Worm (Caenorhabditis elegans) whole organism, young adult: ENCODE data around the gene Y43F8C.9.

ENCODE experiments used
- B0336.3 ChIP-seq: fragments of 200-800 bp; sonication (Bioruptor generic); IDR thresholded peaks from 2 replicates; pipeline ENCODE4 v1.3.6; 2022; ENCODE audit warnings: missing genetic modification characterization, missing compliant biosample characterization
- C17E4.6 ChIP-seq: fragments of 200-800 bp; sonication (Bioruptor generic); IDR thresholded peaks from 2 replicates; pipeline ENCODE4 v1.3.6; 2022; ENCODE audit warnings: missing genetic modification reagents, missing genetic modification characterization, missing compliant biosample characterization
- D2030.7 ChIP-seq: fragments of 200-800 bp; sonication (Bioruptor generic); IDR thresholded peaks from 2 replicates; pipeline ENCODE4 v1.3.6; 2022; ENCODE audit warnings: missing genetic modification reagents, missing genetic modification characterization, missing compliant biosample characterization
- F33H1.4 ChIP-seq: fragments of 200-800 bp; sonication (Bioruptor generic); IDR thresholded peaks from 2 replicates; pipeline ENCODE4 v1.3.6; 2022; ENCODE audit warnings: missing genetic modification reagents, missing genetic modification characterization, missing compliant biosample characterization
- F39B2.1 ChIP-seq: fragments of 200-800 bp; sonication (Bioruptor generic); IDR thresholded peaks from 2 replicates; pipeline ENCODE4 v1.3.6; 2022; ENCODE audit warnings: missing genetic modification reagents, missing genetic modification characterization, missing compliant biosample characterization
- F52B5.7 ChIP-seq: sonication (generic microtip); optimal IDR thresholded peaks from 2 replicates; lab custom pipeline; 2016; ENCODE audit warnings: mild to moderate bottlenecking, missing genetic modification characterization, missing compliant biosample characterization
- F57A8.1 ChIP-seq: fragments of 200-800 bp; sonication (Bioruptor generic); optimal IDR thresholded peaks from 2 replicates; lab custom pipeline; 2018; ENCODE audit warnings: mild to moderate bottlenecking, missing genetic modification characterization, moderate library complexity, missing compliant biosample characterization
- K11D2.4 ChIP-seq: fragments of 200-800 bp; sonication (Bioruptor generic); IDR thresholded peaks from 2 replicates; pipeline ENCODE4 v1.3.6; 2022; ENCODE audit warnings: missing genetic modification reagents, missing genetic modification characterization, missing compliant biosample characterization
- T26A5.8 ChIP-seq: sonication (generic microtip); optimal IDR thresholded peaks from 2 replicates; lab custom pipeline; 2016; ENCODE audit warnings: missing genetic modification characterization, missing compliant biosample characterization
- Y79H2A.3 ChIP-seq: fragments of 200-800 bp; sonication (Bioruptor generic); conservative IDR thresholded peaks from 2 replicates; pipeline ENCODE4 v1.3.6; 2022; ENCODE audit warnings: missing genetic modification reagents, missing genetic modification characterization, missing compliant biosample characterization
- atf-7 ChIP-seq: sonication (generic microtip); optimal IDR thresholded peaks from 2 replicates; lab custom pipeline; 2017; ENCODE audit warnings: mild to moderate bottlenecking, missing genetic modification characterization, missing compliant biosample characterization
- attf-6 ChIP-seq: fragments of 200-800 bp; sonication (Bioruptor generic); IDR thresholded peaks from 2 replicates; pipeline ENCODE4 v1.3.6; 2022; ENCODE audit warnings: missing genetic modification reagents, missing genetic modification characterization, missing compliant biosample characterization
- bed-1 ChIP-seq: fragments of 200-800 bp; sonication (Bioruptor generic); IDR thresholded peaks from 2 replicates; pipeline ENCODE4 v1.3.6; 2022; ENCODE audit warnings: missing genetic modification reagents, missing genetic modification characterization, missing compliant biosample characterization
- bed-2 ChIP-seq: fragments of 200-800 bp; sonication (Bioruptor generic); IDR thresholded peaks from 2 replicates; pipeline ENCODE4 v1.3.6; 2022; ENCODE audit warnings: missing genetic modification reagents, missing genetic modification characterization, missing compliant biosample characterization
- ccch-3 ChIP-seq: fragments of 200-800 bp; sonication (Bioruptor generic); optimal IDR thresholded peaks from 2 replicates; lab custom pipeline; 2018; ENCODE audit warnings: mild to moderate bottlenecking, missing genetic modification characterization, missing compliant biosample characterization
- ceh-40 ChIP-seq: fragments of 200-800 bp; sonication (Bioruptor generic); IDR thresholded peaks from 2 replicates; pipeline ENCODE4 v1.3.6; 2022; ENCODE audit warnings: missing genetic modification characterization, missing compliant biosample characterization
- ceh-58 ChIP-seq: fragments of 200-800 bp; sonication (Bioruptor generic); IDR thresholded peaks from 2 replicates; pipeline ENCODE4 v1.3.6; 2022; ENCODE audit warnings: missing genetic modification characterization, missing compliant biosample characterization
- die-1 ChIP-seq: sonication (generic microtip); optimal IDR thresholded peaks from 2 replicates; lab custom pipeline; 2016; ENCODE audit warnings: missing genotype, mild to moderate bottlenecking, missing genetic modification characterization, missing compliant biosample characterization
- dpl-1 ChIP-seq: fragments of 150-350 bp; optimal IDR thresholded peaks from 2 replicates; lab custom pipeline; 2014; ENCODE audit warnings: missing biosample characterization, missing genetic modification reagents, missing genetic modification characterization
- efl-1 ChIP-seq: fragments of 150-350 bp; optimal IDR thresholded peaks from 2 replicates; lab custom pipeline; 2014; ENCODE audit warnings: missing biosample characterization, missing genetic modification reagents, missing genetic modification characterization
- egl-44 ChIP-seq: fragments of 200-800 bp; sonication (Bioruptor generic); IDR thresholded peaks from 2 replicates; pipeline ENCODE4 v1.3.6; 2022; ENCODE audit warnings: missing genetic modification reagents, missing genetic modification characterization, missing compliant biosample characterization
- egrh-3 ChIP-seq: fragments of 200-800 bp; sonication (Bioruptor generic); IDR thresholded peaks from 2 replicates; pipeline ENCODE4 v1.3.6; 2022; ENCODE audit warnings: missing genetic modification reagents, missing genetic modification characterization, missing compliant biosample characterization
- fkh-3 ChIP-seq: sonication (generic microtip); optimal IDR thresholded peaks from 2 replicates; lab custom pipeline; 2016; ENCODE audit warnings: mild to moderate bottlenecking, missing genetic modification characterization, missing compliant biosample characterization
- him-1 ChIP-seq: sonication (generic microtip); optimal IDR thresholded peaks from 2 replicates; lab custom pipeline; 2016; ENCODE audit warnings: missing genotype, missing genetic modification reagents, missing genetic modification characterization, missing compliant biosample characterization
- hlh-26 ChIP-seq: fragments of 200-800 bp; sonication (Bioruptor generic); conservative IDR thresholded peaks from 2 replicates; pipeline ENCODE4 v1.3.6; 2022; ENCODE audit warnings: missing genetic modification reagents, missing genetic modification characterization, missing compliant biosample characterization
- hmg-1.2 ChIP-seq: fragments of 200-800 bp; sonication (Bioruptor generic); IDR thresholded peaks from 2 replicates; pipeline ENCODE4 v1.3.6; 2022; ENCODE audit warnings: missing genetic modification reagents, missing genetic modification characterization, missing compliant biosample characterization
- lag-1 ChIP-seq: fragments of 200-800 bp; sonication (Bioruptor generic); IDR thresholded peaks from 2 replicates; pipeline ENCODE4 v1.3.6; 2022; ENCODE audit warnings: missing genetic modification reagents, missing genetic modification characterization, missing compliant biosample characterization
- let-607 ChIP-seq, 2 experiments: fragments of 200-800 bp in 1 of 2; sonication (Bioruptor generic) in 1 of 2; sonication (generic microtip) in 1 of 2; optimal IDR thresholded peaks; 2 replicates each; lab custom pipeline; 2016 to 2018; ENCODE audit warnings: mild to moderate bottlenecking in 2 of 2, missing compliant biosample characterization in 2 of 2, missing genetic modification characterization in 2 of 2, moderate library complexity in 2 of 2, missing genotype in 1 of 2
- lin-40 ChIP-seq: sonication (generic microtip); optimal IDR thresholded peaks from 2 replicates; lab custom pipeline; 2016; ENCODE audit warnings: missing genetic modification characterization, mild to moderate bottlenecking, missing compliant biosample characterization, missing genotype, missing genetic modification reagents
- lir-1 ChIP-seq: fragments of 200-800 bp; sonication (Bioruptor generic); conservative IDR thresholded peaks from 2 replicates; pipeline ENCODE4 v1.3.6; 2022; ENCODE audit warnings: missing genetic modification reagents, missing genetic modification characterization, missing compliant biosample characterization
- lsl-1 ChIP-seq: fragments of 200-800 bp; sonication (Bioruptor generic); optimal IDR thresholded peaks from 2 replicates; lab custom pipeline; 2018; ENCODE audit warnings: mild to moderate bottlenecking, missing genetic modification characterization, moderate library complexity, missing compliant biosample characterization
- madf-6 ChIP-seq: fragments of 200-800 bp; sonication (Bioruptor generic); IDR thresholded peaks from 2 replicates; pipeline ENCODE4 v1.3.6; 2022; ENCODE audit warnings: missing genetic modification reagents, missing genetic modification characterization, missing compliant biosample characterization
- mel-28 ChIP-seq: sonication (generic microtip); optimal IDR thresholded peaks from 2 replicates; lab custom pipeline; 2016; ENCODE audit warnings: borderline replicate concordance, mild to moderate bottlenecking, missing genetic modification characterization, missing compliant biosample characterization
- nfya-1 ChIP-seq: sonication (generic microtip); optimal IDR thresholded peaks from 2 replicates; lab custom pipeline; 2017; ENCODE audit warnings: antibody characterized with exemption, missing compliant biosample characterization, missing genetic modification characterization, borderline replicate concordance; ENCODE audit not compliant: insufficient read depth
- nfyb-1 ChIP-seq: fragments of 200-800 bp; sonication (Bioruptor generic); IDR thresholded peaks from 2 replicates; pipeline ENCODE4 v1.3.6; 2022; ENCODE audit warnings: missing genetic modification reagents, missing genetic modification characterization, missing compliant biosample characterization
- nhr-179 ChIP-seq: sonication (generic microtip); optimal IDR thresholded peaks from 2 replicates; lab custom pipeline; 2016; ENCODE audit warnings: mild to moderate bottlenecking, missing genetic modification characterization, missing compliant biosample characterization
- nhr-80 ChIP-seq: sonication (generic microtip); optimal IDR thresholded peaks from 2 replicates; lab custom pipeline; 2016; ENCODE audit warnings: missing genetic modification characterization, missing compliant biosample characterization
- nhr-90 ChIP-seq: sonication (generic microtip); optimal IDR thresholded peaks from 2 replicates; lab custom pipeline; 2016; ENCODE audit warnings: missing genotype, mild to moderate bottlenecking, missing genetic modification characterization, missing compliant biosample characterization
- zfh-2 ChIP-seq: fragments of 200-800 bp; sonication (Bioruptor generic); conservative IDR thresholded peaks from 2 replicates; pipeline ENCODE4 v1.3.6; 2022; ENCODE audit warnings: missing genetic modification reagents, missing genetic modification characterization, missing compliant biosample characterization
- ztf-25 ChIP-seq: fragments of 200-800 bp; sonication (Bioruptor generic); IDR thresholded peaks from 2 replicates; pipeline ENCODE4 v1.3.6; 2022; ENCODE audit warnings: missing genetic modification reagents, missing genetic modification characterization, missing compliant biosample characterization

The Y43F8C.9 gene

DNA sequence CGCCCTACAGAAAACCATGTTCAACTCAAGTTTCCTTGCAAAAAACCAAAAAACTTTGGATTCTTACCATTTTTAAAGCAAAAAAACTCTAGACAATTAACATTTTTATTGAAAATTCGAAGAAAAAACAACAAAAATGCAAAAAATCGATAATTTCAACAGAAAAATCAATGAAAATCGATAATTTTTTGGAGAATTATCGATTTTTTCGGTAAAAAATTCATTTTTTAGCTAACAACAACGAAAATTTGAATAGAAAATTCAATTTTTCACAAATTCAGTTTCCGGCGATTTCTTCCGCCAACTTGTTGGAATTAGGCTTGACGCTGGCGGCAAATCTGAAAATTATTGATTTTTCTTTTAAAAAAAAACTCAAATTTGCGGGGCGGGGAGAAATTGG, 13.0 kb upstream of the Y43F8C.9 start:
- TF ChIP-seq ccch-3 (GFP tag; lab: Kevin White, UChicago) (no peak), nfya-1 (tag; lab: Kevin White, UChicago) (no peak), dpl-1 (no peak), bed-1 (0 out of 2 replicates have a peak, but pooled peaks have one; percentile 39)

DNA sequence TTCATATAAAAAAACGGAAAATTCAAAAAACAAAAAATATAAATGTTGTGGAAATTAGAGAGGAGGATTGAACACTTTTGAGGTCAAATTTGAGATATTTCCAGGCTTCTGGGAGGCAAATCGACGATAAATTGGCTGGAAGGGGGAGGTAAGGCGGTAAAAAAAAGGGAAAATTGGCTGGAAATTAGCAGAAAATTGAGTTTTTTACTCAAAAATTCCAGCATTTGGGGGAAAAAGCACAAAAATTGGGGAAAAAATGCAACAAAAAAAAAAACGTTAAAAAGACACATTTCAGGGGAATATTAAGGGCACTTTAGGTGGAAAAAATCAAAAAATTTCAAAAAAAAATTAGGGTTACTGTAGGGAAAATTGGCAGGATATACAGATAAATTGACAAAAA, 11.7 kb upstream of the Y43F8C.9 start:
- TF ChIP-seq let-607 (tag; optimal IDR thresholded peaks at IDR 0.05; lab: Kevin White, UChicago) (no peak), madf-6 (GFP tag; lab: Robert Waterston, UW) (no peak), nhr-90 (tag; lab: Kevin White, UChicago) (no peak), nhr-179 (tag; lab: Kevin White, UChicago) (no peak), lag-1 (no peak)

DNA sequence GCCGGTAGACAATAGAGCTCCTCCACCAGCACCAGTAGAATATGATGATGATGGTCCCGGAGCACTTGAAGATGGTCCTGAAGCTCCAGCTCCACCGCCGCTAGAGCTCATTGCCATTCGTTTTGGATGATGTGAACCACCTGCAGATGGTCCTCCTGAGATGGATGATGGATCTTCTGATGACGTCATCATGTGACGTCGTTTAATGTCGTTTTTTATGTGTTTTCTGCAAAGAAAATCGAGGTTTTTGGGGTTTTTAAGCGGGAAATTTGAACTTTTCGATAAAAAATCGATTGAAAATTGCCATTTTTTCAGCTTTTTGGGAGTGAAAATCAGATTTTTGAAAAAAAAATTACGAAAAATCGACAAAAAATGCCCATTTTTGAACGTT, 9.7 kb upstream of the Y43F8C.9 start:
- TF ChIP-seq T26A5.8 (tag; lab: Kevin White, UChicago) (no peak), Y79H2A.3 (GFP tag; lab: Robert Waterston, UW) (no peak), hmg-1.2 (GFP tag; lab: Robert Waterston, UW) (no peak), F39B2.1 (GFP tag; lab: Robert Waterston, UW) (peak; percentile 36; the same call in 1 of the 2 replicates)
- TF ChIP-seq, all 124 proteins: peak for 1

DNA sequence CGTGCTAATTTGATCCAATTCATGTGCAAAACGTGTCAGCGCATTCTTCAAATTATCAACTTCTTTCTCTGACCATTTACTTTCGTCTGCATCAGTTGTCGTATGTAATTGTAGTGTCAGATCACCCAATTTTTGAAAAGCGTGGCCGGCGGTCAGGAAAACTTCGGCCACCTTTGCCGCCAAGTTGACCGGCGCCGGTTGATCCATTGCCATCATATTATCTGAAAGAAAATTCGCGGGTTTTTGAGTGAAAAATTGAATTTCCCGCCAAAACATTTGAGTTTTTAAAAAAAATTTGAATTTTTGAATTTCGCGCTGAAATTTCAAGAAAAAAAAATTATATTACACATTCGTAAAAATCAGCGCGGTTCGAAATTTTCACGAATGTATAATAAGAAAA, 8.0 kb upstream of the Y43F8C.9 start:
- 0 out of 2 replicates have a peak, but pooled peaks have one; percentile 43 for TF ChIP-seq ceh-58 (GFP tag; lab: Robert Waterston, UW)
- no peak for TF ChIP-seq D2030.7 (GFP tag; lab: Robert Waterston, UW)

- TF ChIP-seq bed-2 (GFP tag; lab: Robert Waterston, UW) (no peak), attf-6 (GFP tag; lab: Robert Waterston, UW) (no peak), F33H1.4 (GFP tag; lab: Robert Waterston, UW) (peak; percentile 46), lsl-1 (GFP tag; lab: Kevin White, UChicago) (no peak)
These were observed 5.1 kb upstream of the Y43F8C.9 start, which contains the start of gene Y43F8C.6 for ce11 chrV:19640808-19641207. Y43F8C.6 (minus strand) TSS chrV:19640908.

DNA sequence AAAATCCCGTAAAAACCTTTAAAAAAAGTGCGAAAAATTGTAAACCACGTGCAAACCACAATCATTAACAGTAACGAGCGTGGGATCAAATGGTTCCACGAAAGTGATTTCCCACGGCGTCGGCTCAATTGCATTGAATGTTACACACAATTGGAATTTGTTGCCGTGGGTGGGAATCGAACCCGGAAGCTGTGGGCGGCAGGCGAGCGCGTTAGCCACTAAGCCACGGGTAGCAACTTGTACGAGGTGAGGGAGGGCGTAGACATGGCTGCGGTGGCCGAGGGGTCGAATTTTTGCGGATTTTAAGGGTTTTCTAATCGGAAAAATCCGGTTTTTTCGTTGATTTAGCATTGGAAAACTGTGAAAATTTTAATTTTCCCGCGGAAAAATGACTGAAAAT, 2.9 kb upstream of the Y43F8C.9 start:
- TF ChIP-seq mel-28 (tag; lab: Kevin White, UChicago) (peak; percentile 52), zfh-2 (GFP tag; lab: Robert Waterston, UW) (peak; percentile 94), F52B5.7 (tag; lab: Kevin White, UChicago) (peak; percentile 94), ztf-25 (peak; percentile 89), bed-1 (peak; percentile 88; the same call in 1 of the 2 replicates), nhr-80 (tag; lab: Kevin White, UChicago) (peak; percentile 53), egrh-3 (GFP tag; lab: Robert Waterston, UW) (peak; percentile 74), atf-7 (tag; lab: Kevin White, UChicago) (peak; percentile 80), fkh-3 (peak; percentile 75), lin-40 (peak; percentile 92), die-1 (tag; lab: Kevin White, UChicago) (peak; percentile 94), nhr-179 (tag; lab: Kevin White, UChicago) (peak; percentile 50), nhr-90 (tag; lab: Kevin White, UChicago) (peak; percentile 96), lir-1 (GFP tag; lab: Robert Waterston, UW) (0 out of 2 replicates have a peak, but pooled peaks have one; percentile 43), ceh-40 (no peak), him-1 (peak; percentile 84), B0336.3 (peak; percentile 93), egl-44 (peak; percentile 92), C17E4.6 (peak; percentile 79; the same call in 1 of the 2 replicates), hlh-26 (no peak), nfya-1 (tag; lab: Kevin White, UChicago) (no peak), nfyb-1 (GFP tag; lab: Robert Waterston, UW) (peak; percentile 96), efl-1 (GFP tag; lab: Kevin White, UChicago) (peak; percentile 27), F57A8.1 (GFP tag; lab: Kevin White, UChicago) (no peak), K11D2.4 (GFP tag; lab: Robert Waterston, UW) (peak; percentile 83)
